Worm (Caenorhabditis elegans) whole organism, L1 larva: Measurements from ENCODE around the gene R53.5.

Source experiments
- C34B4.2 ChIP-seq: sonication (generic microtip); optimal IDR thresholded peaks from 2 replicates; lab custom pipeline; 2017; ENCODE audit warnings: mild to moderate bottlenecking, missing genetic modification characterization, missing compliant biosample characterization
- alr-1 ChIP-seq: fragments of 200-800 bp; sonication (Bioruptor generic); optimal IDR thresholded peaks from 2 replicates; lab custom pipeline; 2018; ENCODE audit warnings: borderline replicate concordance, mild to moderate bottlenecking, missing genetic modification characterization, missing compliant biosample characterization
- blmp-1 ChIP-seq: fragments of 150-350 bp; optimal IDR thresholded peaks from 2 replicates; lab custom pipeline; 2014; ENCODE audit warnings: missing biosample characterization, missing genetic modification characterization
- ceh-88 ChIP-seq: fragments of 200-800 bp; sonication (Bioruptor generic); IDR thresholded peaks from 2 replicates; pipeline ENCODE4 v1.3.6; 2022; ENCODE audit warnings: missing genetic modification characterization, missing compliant biosample characterization
- ces-1 ChIP-seq: fragments of 150-350 bp; optimal IDR thresholded peaks from 2 replicates; lab custom pipeline; 2014; ENCODE audit warnings: missing biosample characterization, missing genetic modification reagents, missing genetic modification characterization
- dpl-1 ChIP-seq, 3 experiments: fragments of 150-350 bp in 2 of 3; sonication (generic microtip) in 1 of 3; optimal IDR thresholded peaks; 2 replicates each; lab custom pipeline; 2014 to 2017; ENCODE audit warnings: missing biosample characterization in 3 of 3, missing genetic modification characterization in 3 of 3, missing genetic modification reagents in 3 of 3
- dsc-1 ChIP-seq: sonication (generic microtip); optimal IDR thresholded peaks from 2 replicates; lab custom pipeline; 2016; ENCODE audit warnings: mild to moderate bottlenecking, missing genetic modification characterization, missing compliant biosample characterization
- efl-1 ChIP-seq, 4 experiments: fragments of 150-350 bp; optimal IDR thresholded peaks in 3 of 4; peaks in 1 of 4; 1 replicate in 1 of 4; 2 replicates in 3 of 4; lab custom pipeline; 2014; ENCODE audit warnings: missing biosample characterization in 2 of 4, missing genetic modification characterization in 2 of 4, missing genetic modification reagents in 2 of 4
- efl-3 ChIP-seq: fragments of 200-800 bp; sonication (Bioruptor generic); optimal IDR thresholded peaks from 2 replicates; lab custom pipeline; 2018; ENCODE audit warnings: mild to moderate bottlenecking, missing genetic modification characterization, missing compliant biosample characterization
- egl-13 ChIP-seq: sonication (generic microtip); optimal IDR thresholded peaks from 2 replicates; lab custom pipeline; 2016; ENCODE audit warnings: missing genotype, missing genetic modification reagents, missing genetic modification characterization, missing compliant biosample characterization
- egl-27 ChIP-seq, 2 experiments: fragments of 150-350 bp in 1 of 2; sonication (generic microtip); optimal IDR thresholded peaks; 3 replicates each; lab custom pipeline; 2017 to 2018; ENCODE audit warnings: missing biosample characterization in 2 of 2, missing genetic modification characterization in 2 of 2, missing genetic modification reagents in 2 of 2
- elt-2 ChIP-seq: sonication (generic microtip); optimal IDR thresholded peaks from 2 replicates; lab custom pipeline; 2016; ENCODE audit warnings: missing genetic modification characterization, mild to moderate bottlenecking, inconsistent platforms, missing compliant biosample characterization, missing genetic modification reagents
- elt-3 ChIP-seq, 6 experiments: fragments of 150-350 bp in 1 of 6; sonication (generic microtip); optimal IDR thresholded peaks; 2 replicates each; lab custom pipeline; 2017 to 2018; ENCODE audit warnings: missing biosample characterization in 6 of 6, missing genetic modification characterization in 6 of 6, inconsistent platforms in 1 of 6
- ets-5 ChIP-seq: fragments of 200-800 bp; sonication (Bioruptor generic); IDR thresholded peaks from 2 replicates; pipeline ENCODE4 v1.3.6; 2022; ENCODE audit warnings: missing genetic modification characterization, missing compliant biosample characterization
- fkh-10 ChIP-seq: sonication (generic microtip); optimal IDR thresholded peaks from 2 replicates; lab custom pipeline; 2017; ENCODE audit warnings: missing biosample characterization, missing genetic modification reagents, missing genetic modification characterization
- fkh-4 ChIP-seq: sonication (generic microtip); optimal IDR thresholded peaks from 2 replicates; lab custom pipeline; 2016; ENCODE audit warnings: missing compliant biosample characterization, missing genetic modification characterization, borderline replicate concordance
- fos-1 ChIP-seq: fragments of 150-350 bp; optimal IDR thresholded peaks from 2 replicates; lab custom pipeline; 2014; ENCODE audit warnings: missing biosample characterization, missing genetic modification characterization
- grh-1 ChIP-seq: fragments of 200-800 bp; sonication (Bioruptor generic); IDR thresholded peaks from 2 replicates; pipeline ENCODE4 v1.3.6; 2022; ENCODE audit warnings: missing genetic modification reagents, missing genetic modification characterization, missing compliant biosample characterization
- irx-1 ChIP-seq: sonication (generic microtip); optimal IDR thresholded peaks from 2 replicates; lab custom pipeline; 2016; ENCODE audit warnings: missing genetic modification characterization, missing compliant biosample characterization
- lin-14 ChIP-seq: fragments of 200-800 bp; sonication (Bioruptor generic); optimal IDR thresholded peaks from 2 replicates; lab custom pipeline; 2018; ENCODE audit warnings: mild to moderate bottlenecking, missing genetic modification characterization, moderate library complexity, missing compliant biosample characterization
- lin-35 ChIP-seq, 2 experiments: fragments of 150-350 bp; optimal IDR thresholded peaks; 2 replicates each; lab custom pipeline; 2014; ENCODE audit warnings: missing biosample characterization in 2 of 2, missing genetic modification characterization in 2 of 2, missing genetic modification reagents in 2 of 2
- lin-39 ChIP-seq: fragments of 150-350 bp; optimal IDR thresholded peaks from 2 replicates; lab custom pipeline; 2014; ENCODE audit warnings: missing biosample characterization, missing genetic modification reagents, missing genetic modification characterization
- mab-9 ChIP-seq: fragments of 200-800 bp; sonication (Bioruptor generic); IDR thresholded peaks from 2 replicates; pipeline ENCODE4 v1.3.6; 2022; ENCODE audit warnings: missing genetic modification reagents, missing genetic modification characterization, missing compliant biosample characterization
- mdl-1 ChIP-seq, 2 experiments: fragments of 150-350 bp; optimal IDR thresholded peaks; 2 replicates each; lab custom pipeline; 2014 to 2017; ENCODE audit warnings: missing biosample characterization in 2 of 2, missing genetic modification characterization in 2 of 2, inconsistent platforms in 1 of 2
- mef-2 ChIP-seq: fragments of 150-350 bp; optimal IDR thresholded peaks from 2 replicates; lab custom pipeline; 2014; ENCODE audit warnings: missing biosample characterization, missing genetic modification characterization
- mep-1 ChIP-seq: fragments of 150-350 bp; optimal IDR thresholded peaks from 2 replicates; lab custom pipeline; 2014; ENCODE audit warnings: missing biosample characterization, missing genetic modification characterization
- nhr-19 ChIP-seq: fragments of 200-800 bp; sonication (Bioruptor generic); conservative IDR thresholded peaks from 2 replicates; pipeline ENCODE4 v1.3.6; 2022; ENCODE audit warnings: missing genetic modification characterization, missing compliant biosample characterization
- nhr-237 ChIP-seq: fragments of 150-350 bp; optimal IDR thresholded peaks from 2 replicates; lab custom pipeline; 2014; ENCODE audit warnings: missing biosample characterization, missing genetic modification characterization
- nhr-47 ChIP-seq: sonication (generic microtip); optimal IDR thresholded peaks from 2 replicates; lab custom pipeline; 2016; ENCODE audit warnings: mild to moderate bottlenecking, missing genetic modification characterization, moderate library complexity, missing compliant biosample characterization
- nhr-71 ChIP-seq: sonication (generic microtip); optimal IDR thresholded peaks from 2 replicates; lab custom pipeline; 2016; ENCODE audit warnings: mild to moderate bottlenecking, missing genetic modification characterization, moderate library complexity, missing compliant biosample characterization
- nhr-76 ChIP-seq: sonication (generic microtip); optimal IDR thresholded peaks from 2 replicates; lab custom pipeline; 2017; ENCODE audit warnings: missing biosample characterization, missing genetic modification characterization
- nhr-84 ChIP-seq: sonication (generic microtip); optimal IDR thresholded peaks from 2 replicates; lab custom pipeline; 2017; ENCODE audit warnings: missing biosample characterization, missing genetic modification characterization
- nhr-85 ChIP-seq: sonication (generic microtip); peaks from one replicate; lab custom pipeline; 2016; ENCODE audit warnings: missing genetic modification characterization, inconsistent platforms, missing compliant biosample characterization
- nhr-90 ChIP-seq: sonication (generic microtip); optimal IDR thresholded peaks from 2 replicates; lab custom pipeline; 2016; ENCODE audit warnings: mild to moderate bottlenecking, missing genetic modification characterization, missing compliant biosample characterization; ENCODE audit not compliant: poor library complexity
- pag-3 ChIP-seq: sonication (generic microtip); optimal IDR thresholded peaks from 2 replicates; lab custom pipeline; 2017; ENCODE audit warnings: missing genetic modification characterization, mild to moderate bottlenecking, missing compliant biosample characterization, antibody characterized with exemption, borderline replicate concordance; ENCODE audit not compliant: insufficient read depth
- rnt-1 ChIP-seq: sonication (generic microtip); optimal IDR thresholded peaks from 2 replicates; lab custom pipeline; 2016; ENCODE audit warnings: mild to moderate bottlenecking, missing genetic modification characterization, moderate library complexity, missing compliant biosample characterization
- skn-1 ChIP-seq: fragments of 150-350 bp; optimal IDR thresholded peaks from 2 replicates; lab custom pipeline; 2014; ENCODE audit warnings: missing biosample characterization, missing genetic modification characterization
- snpc-4 ChIP-seq: fragments of 150-350 bp; optimal IDR thresholded peaks from 2 replicates; lab custom pipeline; 2014; ENCODE audit warnings: missing biosample characterization, missing genetic modification characterization
- sox-4 ChIP-seq: sonication (generic microtip); optimal IDR thresholded peaks from 2 replicates; lab custom pipeline; 2016; ENCODE audit warnings: missing genetic modification characterization, missing compliant biosample characterization
- tbx-2 ChIP-seq: sonication (generic microtip); optimal IDR thresholded peaks from 2 replicates; lab custom pipeline; 2016; ENCODE audit warnings: missing genetic modification characterization, missing compliant biosample characterization
- tlp-1 ChIP-seq: fragments of 150-350 bp; optimal IDR thresholded peaks from 2 replicates; lab custom pipeline; 2014; ENCODE audit warnings: missing biosample characterization, missing genetic modification characterization
- unc-130 ChIP-seq: fragments of 150-350 bp; optimal IDR thresholded peaks from 2 replicates; lab custom pipeline; 2017; ENCODE audit warnings: missing biosample characterization, missing genetic modification characterization, inconsistent platforms
- unc-62 ChIP-seq: fragments of 150-350 bp; optimal IDR thresholded peaks from 2 replicates; lab custom pipeline; 2014; ENCODE audit warnings: missing biosample characterization, missing genetic modification reagents, missing genetic modification characterization
- zip-4 ChIP-seq: fragments of 200-800 bp; sonication (Bioruptor generic); optimal IDR thresholded peaks from 2 replicates; lab custom pipeline; 2018; ENCODE audit warnings: mild to moderate bottlenecking, missing genetic modification characterization, moderate library complexity, missing compliant biosample characterization
- ztf-11 ChIP-seq, 2 experiments: sonication (generic microtip); optimal IDR thresholded peaks; 2 replicates each; lab custom pipeline; 2016 to 2017; ENCODE audit warnings: missing genetic modification characterization in 2 of 2, missing biosample characterization in 1 of 2, missing compliant biosample characterization in 1 of 2

Gene R53.5

DNA sequence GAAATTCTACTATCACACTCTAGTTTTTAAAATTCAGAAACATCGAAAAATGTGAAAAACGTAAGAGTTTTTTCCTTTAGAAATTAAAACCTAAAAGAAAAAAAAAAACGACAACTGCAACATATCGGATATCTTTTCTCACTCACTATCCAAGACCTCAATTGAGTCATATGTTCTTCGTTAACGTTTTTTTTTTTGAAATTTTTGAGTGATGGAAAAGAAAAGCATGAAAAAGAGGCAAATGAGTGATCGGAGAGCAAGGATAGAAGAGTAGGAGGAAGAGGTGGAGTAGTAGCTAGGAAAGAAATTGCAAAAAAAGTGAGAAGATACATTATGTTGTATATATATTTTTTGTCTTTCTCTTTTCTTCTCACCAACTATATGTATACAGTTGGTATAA is 19.2 kb upstream of the R53.5 start (continued):
- TF ChIP-seq C34B4.2, result no peak
- TF ChIP-seq ces-1 (GFP tag; lab: Kevin White, UChicago), result no peak
- no peak for TF ChIP-seq fos-1 (tag; lab: Kevin White, UChicago)
- TF ChIP-seq egl-13 (tag; lab: Kevin White, UChicago), result no peak
- TF ChIP-seq fkh-10 (GFP tag; lab: Kevin White, UChicago), result no peak
- TF ChIP-seq skn-1 (tag; lab: Kevin White, UChicago), result no peak

DNA sequence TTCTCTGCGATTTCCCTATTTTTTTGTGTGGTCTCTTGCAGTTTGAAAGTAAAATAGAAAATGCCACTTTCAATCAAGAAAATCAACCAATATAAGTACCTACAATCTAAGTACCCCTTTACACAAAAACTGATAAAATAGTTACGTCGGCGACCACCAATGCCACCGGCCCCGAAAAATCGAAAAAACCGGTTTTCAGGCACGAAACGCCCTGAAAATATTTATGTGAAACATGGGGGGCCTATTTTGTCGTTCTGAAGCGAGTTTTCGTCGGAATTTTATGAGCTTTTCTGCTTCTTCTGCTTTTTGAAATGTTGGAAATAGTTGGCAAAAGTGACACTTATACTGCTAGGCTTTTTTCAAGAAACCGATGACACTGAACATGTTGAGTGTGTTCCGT is 18.3 kb upstream of the R53.5 start:
- peak; percentile 82 for TF ChIP-seq grh-1 (GFP tag; lab: Robert Waterston, UW)
- TF ChIP-seq lin-14 (GFP tag; lab: Kevin White, UChicago), result peak; percentile 12
- no peak for TF ChIP-seq unc-130 (tag; lab: Kevin White, UChicago)
- peak; percentile 39 for TF ChIP-seq nhr-85 (tag; lab: Kevin White, UChicago)
- TF ChIP-seq rnt-1 (tag; lab: Kevin White, UChicago), result no peak
- no peak for TF ChIP-seq efl-1 (optimal IDR thresholded peaks at IDR 0.05; lab: Kevin White, UChicago)
- TF ChIP-seq efl-1 (GFP tag; optimal IDR thresholded peaks at IDR 0.05 in 1 of 2; lab: Kevin White, UChicago), result peak in 1 of 2 experiments; percentile 64

DNA sequence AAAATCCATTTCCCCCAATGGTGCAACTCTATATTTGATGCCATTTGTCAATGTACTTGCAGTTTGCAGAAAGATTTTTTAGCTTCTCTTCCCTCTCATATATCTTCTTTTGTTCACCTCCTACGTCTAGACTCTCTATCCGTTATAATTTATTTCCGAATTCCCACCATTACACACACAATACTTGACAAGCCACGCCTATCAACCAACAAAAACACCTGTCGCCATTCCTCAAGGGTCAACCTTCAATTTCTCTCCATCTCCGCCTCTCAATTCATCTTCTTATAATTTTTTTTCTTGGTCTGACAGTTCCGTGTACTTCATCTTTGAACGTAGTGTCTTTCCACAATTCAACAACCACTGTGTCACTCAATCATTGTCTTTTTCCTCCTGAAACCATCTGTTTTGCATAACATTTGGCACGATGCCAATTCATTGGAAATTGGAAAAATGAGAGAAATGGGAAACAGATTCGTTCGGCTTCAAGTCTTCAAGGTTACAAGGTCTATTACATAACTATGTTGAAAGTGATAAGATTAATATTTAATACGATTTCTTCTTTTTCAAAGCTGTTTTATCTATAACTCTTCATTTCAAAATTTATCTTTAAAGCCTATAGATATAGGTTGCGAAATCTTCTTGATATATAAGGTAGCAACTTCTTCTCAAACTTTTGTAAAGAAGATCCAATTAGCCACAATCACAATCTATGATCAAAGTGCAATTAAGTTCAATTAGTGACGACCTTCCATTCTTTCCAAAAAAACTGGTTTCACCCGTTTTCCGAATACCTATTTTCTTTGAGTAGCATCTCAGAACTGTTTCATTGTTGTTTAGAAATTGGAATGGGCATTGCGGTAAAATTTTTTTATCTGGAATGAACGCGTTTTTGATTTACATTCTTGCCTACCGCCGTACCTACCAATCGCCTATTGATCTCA is 16.6 kb upstream of the R53.5 start:
- peak; percentile 27; the same call in 1 of the 2 replicates for TF ChIP-seq nhr-19 (GFP tag; lab: Robert Waterston, UW)
- peak; percentile 82 for TF ChIP-seq nhr-85 (tag; lab: Kevin White, UChicago)
- TF ChIP-seq alr-1 (tag; lab: Kevin White, UChicago), result no peak
- TF ChIP-seq efl-3, result no peak
- TF ChIP-seq dsc-1, result peak; percentile 99
- peak in 2 of 6 experiments; percentile 22 to 41 for TF ChIP-seq elt-3 (tag; optimal IDR thresholded peaks at IDR 0.05; lab: Kevin White, UChicago)
- no peak for TF ChIP-seq mep-1 (tag; lab: Kevin White, UChicago)
- no peak for TF ChIP-seq nhr-47 (tag; lab: Kevin White, UChicago)
- TF ChIP-seq pag-3 (tag; lab: Kevin White, UChicago), result no peak
- no peak for TF ChIP-seq snpc-4 (tag; lab: Kevin White, UChicago)
- no peak for TF ChIP-seq irx-1 (tag; lab: Kevin White, UChicago)
- TF ChIP-seq ceh-88 (GFP tag; lab: Robert Waterston, UW), result no peak
- no peak for TF ChIP-seq unc-62 (GFP tag; lab: Kevin White, UChicago)
- TF ChIP-seq mdl-1 (tag; optimal IDR thresholded peaks at IDR 0.05; lab: Kevin White, UChicago), result no peak
- peak in 1 of 2 experiments; percentile 39 for TF ChIP-seq ztf-11 (tag; optimal IDR thresholded peaks at IDR 0.05; lab: Kevin White, UChicago)
- TF ChIP-seq fkh-4 (tag; lab: Kevin White, UChicago), result peak; percentile 96
- TF ChIP-seq nhr-84 (tag; lab: Kevin White, UChicago), result no peak
- TF ChIP-seq sox-4 (tag; lab: Kevin White, UChicago), result no peak
- no peak for TF ChIP-seq dpl-1 (GFP tag; optimal IDR thresholded peaks at IDR 0.05; lab: Kevin White, UChicago)
- TF ChIP-seq lin-14 (GFP tag; lab: Kevin White, UChicago), result peak; percentile 45
- TF ChIP-seq elt-2, result no peak
- TF ChIP-seq grh-1 (GFP tag; lab: Robert Waterston, UW), result peak; percentile 81
- no peak for TF ChIP-seq lin-35 (GFP tag; optimal IDR thresholded peaks at IDR 0.05; lab: Kevin White, UChicago)
- no peak for TF ChIP-seq skn-1 (tag; lab: Kevin White, UChicago)
- peak; percentile 34 for TF ChIP-seq rnt-1 (tag; lab: Kevin White, UChicago)
- TF ChIP-seq nhr-71 (tag; lab: Kevin White, UChicago), result peak; percentile 18
- TF ChIP-seq nhr-90 (tag; lab: Kevin White, UChicago), result no peak
- TF ChIP-seq ets-5 (GFP tag; lab: Robert Waterston, UW), result no peak
- TF ChIP-seq mab-9 (GFP tag; lab: Robert Waterston, UW), result no peak
- TF ChIP-seq lin-39 (tag; lab: Kevin White, UChicago), result no peak
- TF ChIP-seq nhr-76, result no peak
- TF ChIP-seq tbx-2 (tag; lab: Kevin White, UChicago), result peak; percentile 11
- no peak for TF ChIP-seq tlp-1 (tag; lab: Kevin White, UChicago)
- no peak for TF ChIP-seq mef-2
- no peak for TF ChIP-seq egl-27 (tag; optimal IDR thresholded peaks at IDR 0.05; lab: Kevin White, UChicago)
- peak; percentile 2 for TF ChIP-seq blmp-1
- no peak for TF ChIP-seq zip-4 (GFP tag; lab: Kevin White, UChicago)
- TF ChIP-seq nhr-237 (tag; lab: Kevin White, UChicago), result no peak
